Fruit fly (Drosophila melanogaster) whole organism, prepupa: Measurements from ENCODE around the gene CG31635.

ENCODE experiments used
- Blimp-1 ChIP-seq: fragments of 200-800 bp; sonication (Bioruptor generic); optimal IDR thresholded peaks from 3 replicates; lab custom pipeline; 2017; ENCODE audit warnings: missing biosample characterization, missing genetic modification characterization, mild to moderate bottlenecking, moderate library complexity, missing genetic modification reagents
- CG11294 ChIP-seq: fragments of 200-800 bp; sonication (Bioruptor generic); IDR thresholded peaks from 2 replicates; pipeline ENCODE4 v1.3.6; 2022; ENCODE audit warnings: missing biosample characterization, missing genetic modification characterization
- CG11902 ChIP-seq: fragments of 200-800 bp; sonication (Bioruptor generic); optimal IDR thresholded peaks from 3 replicates; lab custom pipeline; 2016; ENCODE audit warnings: missing biosample characterization, missing genetic modification characterization
- CG1621 ChIP-seq: fragments of 200-800 bp; sonication (Bioruptor generic); optimal IDR thresholded peaks from 3 replicates; lab custom pipeline; 2018; ENCODE audit warnings: missing biosample characterization, mild to moderate bottlenecking, missing genetic modification characterization
- CG16779 ChIP-seq: fragments of 200-800 bp; sonication (Bioruptor generic); optimal IDR thresholded peaks from 3 replicates; lab custom pipeline; 2017; ENCODE audit warnings: missing biosample characterization, mild to moderate bottlenecking, missing genetic modification characterization
- CG3032 ChIP-seq: fragments of 200-800 bp; optimal IDR thresholded peaks from 2 replicates; lab custom pipeline; 2019; ENCODE audit warnings: missing biosample characterization, mild to moderate bottlenecking, missing genetic modification characterization, moderate library complexity
- CG31627 ChIP-seq: fragments of 200-800 bp; sonication (Bioruptor generic); optimal IDR thresholded peaks from 3 replicates; lab custom pipeline; 2016; ENCODE audit warnings: missing biosample characterization, missing genetic modification characterization
- CG32006 ChIP-seq: fragments of 200-800 bp; sonication (Bioruptor generic); optimal IDR thresholded peaks from 3 replicates; lab custom pipeline; 2017; ENCODE audit warnings: missing biosample characterization, mild to moderate bottlenecking, missing genetic modification characterization
- CG34406 ChIP-seq: fragments of 200-800 bp; sonication (Bioruptor generic); optimal IDR thresholded peaks from 3 replicates; lab custom pipeline; 2016; ENCODE audit warnings: missing biosample characterization, missing genetic modification characterization
- CG3919 ChIP-seq: fragments of 200-800 bp; sonication (Bioruptor generic); optimal IDR thresholded peaks from 3 replicates; lab custom pipeline; 2016; ENCODE audit warnings: missing biosample characterization, missing genetic modification characterization
- CG4318 ChIP-seq: fragments of 200-800 bp; sonication (Bioruptor generic); optimal IDR thresholded peaks from 3 replicates; lab custom pipeline; 2017; ENCODE audit warnings: missing biosample characterization, mild to moderate bottlenecking, missing genetic modification characterization
- CG6163 ChIP-seq: fragments of 200-800 bp; sonication (Bioruptor generic); IDR thresholded peaks from 3 replicates; pipeline ENCODE4 v1.3.6; 2022; ENCODE audit warnings: missing biosample characterization, missing genetic modification characterization
- CG6276 ChIP-seq: fragments of 200-800 bp; sonication (Bioruptor generic); optimal IDR thresholded peaks from 2 replicates; lab custom pipeline; 2017; ENCODE audit warnings: missing biosample characterization, mild to moderate bottlenecking, missing genetic modification characterization
- CG6792 ChIP-seq: fragments of 200-800 bp; sonication (Bioruptor generic); optimal IDR thresholded peaks from 3 replicates; lab custom pipeline; 2016; ENCODE audit warnings: missing biosample characterization, missing genetic modification characterization
- CG6808 ChIP-seq: fragments of 200-800 bp; sonication (Bioruptor generic); optimal IDR thresholded peaks from 3 replicates; lab custom pipeline; 2017; ENCODE audit warnings: missing biosample characterization, missing genetic modification characterization, mild to moderate bottlenecking, moderate library complexity, missing genetic modification reagents
- CG7368 ChIP-seq: fragments of 200-800 bp; sonication (Bioruptor generic); optimal IDR thresholded peaks from 3 replicates; lab custom pipeline; 2016; ENCODE audit warnings: missing biosample characterization, missing genetic modification characterization
- CG8632 ChIP-seq: fragments of 200-800 bp; sonication (Bioruptor generic); optimal IDR thresholded peaks from 3 replicates; lab custom pipeline; 2016; ENCODE audit warnings: missing biosample characterization, missing genetic modification characterization
- CG9139 ChIP-seq: fragments of 200-800 bp; sonication (Bioruptor generic); optimal IDR thresholded peaks from 3 replicates; lab custom pipeline; 2017; ENCODE audit warnings: missing biosample characterization, mild to moderate bottlenecking, missing genetic modification characterization
- Eip75B ChIP-seq: fragments of 200-800 bp; sonication (Bioruptor generic); optimal IDR thresholded peaks from 3 replicates; lab custom pipeline; 2016; ENCODE audit warnings: missing biosample characterization, missing genetic modification characterization
- Eip78C ChIP-seq: fragments of 200-800 bp; sonication (Bioruptor generic); peaks from one replicate; lab custom pipeline; 2016; ENCODE audit warnings: missing biosample characterization, missing genetic modification characterization
- Eip93F ChIP-seq: fragments of 200-800 bp; sonication (Bioruptor generic); optimal IDR thresholded peaks from 2 replicates; lab custom pipeline; 2016; ENCODE audit warnings: missing biosample characterization, mild to moderate bottlenecking, missing genetic modification characterization
- Hr38 ChIP-seq: sonication (Bioruptor generic); optimal IDR thresholded peaks from 2 replicates; lab custom pipeline; 2016; ENCODE audit warnings: missing biosample characterization, missing genetic modification characterization
- Hr39 ChIP-seq: fragments of 200-800 bp; sonication (Bioruptor generic); optimal IDR thresholded peaks from 2 replicates; lab custom pipeline; 2016; ENCODE audit warnings: missing biosample characterization, missing genetic modification characterization
- Hr4 ChIP-seq: fragments of 200-800 bp; sonication (Bioruptor generic); optimal IDR thresholded peaks from 3 replicates; lab custom pipeline; 2016; ENCODE audit warnings: missing biosample characterization, missing genetic modification characterization
- Lpt ChIP-seq: fragments of 200-800 bp; sonication (Bioruptor generic); optimal IDR thresholded peaks from 3 replicates; lab custom pipeline; 2016; ENCODE audit warnings: missing biosample characterization, missing genetic modification characterization
- Met ChIP-seq: fragments of 200-800 bp; sonication (Bioruptor generic); optimal IDR thresholded peaks from 3 replicates; lab custom pipeline; 2016; ENCODE audit warnings: missing biosample characterization, missing genetic modification characterization
- OdsH ChIP-seq: fragments of 200-800 bp; sonication (Bioruptor generic); optimal IDR thresholded peaks from 3 replicates; lab custom pipeline; 2016; ENCODE audit warnings: missing biosample characterization, missing genetic modification characterization
- achi ChIP-seq: fragments of 200-800 bp; sonication (Bioruptor generic); optimal IDR thresholded peaks from 3 replicates; lab custom pipeline; 2016; ENCODE audit warnings: missing biosample characterization, missing genetic modification characterization
- acj6 ChIP-seq: fragments of 200-800 bp; sonication (Bioruptor generic); optimal IDR thresholded peaks from 3 replicates; lab custom pipeline; 2016; ENCODE audit warnings: missing biosample characterization, missing genetic modification characterization
- dac ChIP-seq: fragments of 200-800 bp; sonication (Bioruptor generic); optimal IDR thresholded peaks from 2 replicates; lab custom pipeline; 2017; ENCODE audit warnings: missing biosample characterization, mild to moderate bottlenecking, missing genetic modification characterization
- fd59A ChIP-seq: fragments of 200-800 bp; sonication (Bioruptor generic); optimal IDR thresholded peaks from 2 replicates; lab custom pipeline; 2017; ENCODE audit warnings: missing biosample characterization, mild to moderate bottlenecking, missing genetic modification characterization, missing genetic modification reagents
- fd85E ChIP-seq: fragments of 200-800 bp; sonication (Bioruptor generic); optimal IDR thresholded peaks from 3 replicates; lab custom pipeline; 2016; ENCODE audit warnings: missing biosample characterization, missing genetic modification characterization
- fkh ChIP-seq: fragments of 200-800 bp; sonication (Bioruptor generic); optimal IDR thresholded peaks from 3 replicates; lab custom pipeline; 2017; ENCODE audit warnings: missing biosample characterization, mild to moderate bottlenecking, missing genetic modification characterization, moderate library complexity
- lz ChIP-seq: fragments of 200-800 bp; sonication (Bioruptor generic); optimal IDR thresholded peaks from 3 replicates; lab custom pipeline; 2016; ENCODE audit warnings: missing biosample characterization, missing genetic modification characterization
- net ChIP-seq: fragments of 200-800 bp; sonication (Bioruptor generic); optimal IDR thresholded peaks from 3 replicates; lab custom pipeline; 2016; ENCODE audit warnings: missing biosample characterization, missing genetic modification characterization
- pdm3 ChIP-seq: fragments of 200-800 bp; sonication (Bioruptor generic); optimal IDR thresholded peaks from 3 replicates; lab custom pipeline; 2016; ENCODE audit warnings: missing biosample characterization, missing genetic modification characterization
- salr ChIP-seq, 2 experiments: fragments of 200-800 bp; sonication (Bioruptor generic); optimal IDR thresholded peaks; 3 replicates each; lab custom pipeline; 2016 to 2018; ENCODE audit warnings: missing biosample characterization in 2 of 2, missing genetic modification characterization in 2 of 2, mild to moderate bottlenecking in 1 of 2
- spab ChIP-seq: fragments of 200-800 bp; sonication (Bioruptor generic); optimal IDR thresholded peaks from 2 replicates; lab custom pipeline; 2017; ENCODE audit warnings: missing biosample characterization, mild to moderate bottlenecking, missing genetic modification characterization, missing genetic modification reagents
- ss ChIP-seq, 2 experiments: fragments of 200-800 bp; sonication (Bioruptor generic); optimal IDR thresholded peaks; 2 replicates in 1 of 2; 3 replicates in 1 of 2; lab custom pipeline; 2017 to 2018; ENCODE audit warnings: mild to moderate bottlenecking in 2 of 2, missing biosample characterization in 2 of 2, missing genetic modification characterization in 2 of 2, moderate library complexity in 1 of 2
- svp ChIP-seq: fragments of 200-800 bp; sonication (Bioruptor generic); peaks from one replicate; lab custom pipeline; 2016; ENCODE audit warnings: missing biosample characterization, missing genetic modification characterization
- topi ChIP-seq: fragments of 200-800 bp; sonication (Bioruptor generic); optimal IDR thresholded peaks from 3 replicates; lab custom pipeline; 2016; ENCODE audit warnings: missing biosample characterization, missing genetic modification characterization
- vri ChIP-seq: fragments of 200-800 bp; sonication (Bioruptor generic); optimal IDR thresholded peaks from 3 replicates; lab custom pipeline; 2016; ENCODE audit warnings: missing biosample characterization, mild to moderate bottlenecking, missing genetic modification characterization

Gene CG31635

dm6 chr2L:6612477-6613004, 36.4 kb downstream of the CG31635 start (continued):
- TF ChIP-seq CG11902 (GFP tag; lab: Kevin White, UChicago) (peak; percentile 100), lz (GFP tag; lab: Kevin White, UChicago) (peak; percentile 100), CG3919 (GFP tag; lab: Kevin White, UChicago) (peak; percentile 100), CG31627 (GFP tag; lab: Kevin White, UChicago) (peak; percentile 100), topi (GFP tag; lab: Kevin White, UChicago) (peak; percentile 100), CG16779 (peak; percentile 100), CG4318 (peak; percentile 100), fkh (GFP tag; lab: Kevin White, UChicago) (peak; percentile 99), CG3032 (tag; lab: Kevin White, UChicago) (peak; percentile 100), CG6163 (peak; percentile 100), Hr38 (GFP tag; lab: Kevin White, UChicago) (peak; percentile 98), acj6 (GFP tag; lab: Kevin White, UChicago) (peak; percentile 100), net (peak; percentile 100), Eip93F (GFP tag; lab: Kevin White, UChicago) (peak; percentile 100), CG9139 (GFP tag; lab: Kevin White, UChicago) (peak; percentile 100), fd85E (GFP tag; lab: Kevin White, UChicago) (peak; percentile 99), CG7368 (peak; percentile 100), OdsH (peak; percentile 100), CG34406 (GFP tag; lab: Kevin White, UChicago) (peak; percentile 100), Hr39 (GFP tag; lab: Kevin White, UChicago) (peak; percentile 100), svp (GFP tag; lab: Kevin White, UChicago) (peak; percentile 100), CG1621 (peak; percentile 100), Hr4 (GFP tag; lab: Kevin White, UChicago) (peak; percentile 100), Lpt (GFP tag; lab: Kevin White, UChicago) (peak; percentile 100), Met (GFP tag; lab: Kevin White, UChicago) (peak; percentile 100), Eip75B (GFP tag; lab: Kevin White, UChicago) (peak; percentile 100), salr (GFP tag; optimal IDR thresholded peaks at IDR 0.05; lab: Kevin White, UChicago) (peak; percentile 100), fd59A (peak; percentile 100), achi (peak; percentile 100), Blimp-1 (peak; percentile 99), CG6808 (GFP tag; lab: Kevin White, UChicago) (peak; percentile 99), vri (GFP tag; lab: Kevin White, UChicago) (peak; percentile 100), CG6792 (peak; percentile 100), ss (GFP tag; optimal IDR thresholded peaks at IDR 0.05; lab: Kevin White, UChicago) (peak; percentile 100), dac (GFP tag; lab: Kevin White, UChicago) (peak; percentile 100), CG8632 (GFP tag; lab: Kevin White, UChicago) (peak; percentile 100)

- TF ChIP-seq CG6276 (peak; percentile 2), pdm3 (GFP tag; lab: Kevin White, UChicago) (no peak), spab (GFP tag; lab: Kevin White, UChicago) (no peak), Hr4 (GFP tag; lab: Kevin White, UChicago) (peak; percentile 29), CG32006 (GFP tag; lab: Kevin White, UChicago) (peak; percentile 17), fkh (GFP tag; lab: Kevin White, UChicago) (no peak), CG7368 (peak; percentile 15), CG6163 (no peak), achi (no peak), lz (GFP tag; lab: Kevin White, UChicago) (no peak), fd59A (no peak), CG16779 (no peak), Eip78C (GFP tag; lab: Kevin White, UChicago) (peak; percentile 58), CG11294 (0 out of 2 replicates have a peak, but pooled peaks have one; percentile 18), net (peak; percentile 6), acj6 (GFP tag; lab: Kevin White, UChicago) (peak; percentile 19)
Observed at dm6 chr2L:6611374-6612005, 37.4 kb downstream of the CG31635 start.
